Worm (Caenorhabditis elegans): ENCODE results near the gene T28A11.13.

T28A11.13 gene

DNA sequence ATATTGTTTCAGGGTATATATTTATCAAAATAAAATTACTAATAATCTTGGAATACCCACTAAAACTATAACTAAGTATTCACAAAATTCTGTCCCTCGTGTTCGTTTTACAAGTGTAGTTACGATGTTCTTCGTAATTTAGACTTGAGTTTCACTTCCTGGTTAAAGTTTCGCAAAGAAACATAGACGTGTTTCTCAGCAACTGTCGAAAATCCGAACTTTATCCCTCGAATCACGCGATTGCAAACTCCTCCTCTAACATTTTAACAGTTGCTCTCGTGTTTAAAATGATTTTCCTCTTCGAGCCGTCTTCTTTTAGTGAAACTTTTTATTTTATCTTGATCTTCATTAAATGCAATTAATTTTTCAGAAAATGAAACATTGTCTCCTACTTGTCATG, 30.0 kb upstream of the T28A11.13 start, which contains the start of gene T28A11.2 (continued):
- no peak for TF ChIP-seq efl-1 (optimal IDR thresholded peaks at IDR 0.05)
- TF ChIP-seq efl-1 (GFP tag; optimal IDR thresholded peaks at IDR 0.05 in 1 of 2) = peak in 1 of 2 experiments; percentile 53
- no peak for TF ChIP-seq ceh-88 (GFP tag; IDR thresholded peaks at IDR 0.05)
- TF ChIP-seq lin-14 (GFP tag; optimal IDR thresholded peaks at IDR 0.05) = peak; percentile 42
- no peak for TF ChIP-seq jun-1 (tag; optimal IDR thresholded peaks at IDR 0.05)

ce11 chrV:3279138-3279537, 29.1 kb upstream of the T28A11.13 start:
- peak; percentile 35 for TF ChIP-seq nhr-71 (tag; optimal IDR thresholded peaks at IDR 0.05)
- TF ChIP-seq rnt-1 (tag; optimal IDR thresholded peaks at IDR 0.05) = peak; percentile 65
- peak; percentile 53 for TF ChIP-seq lin-14 (GFP tag; optimal IDR thresholded peaks at IDR 0.05)
- no peak; the same call in 1 of the 2 replicates for TF ChIP-seq nhr-19 (GFP tag; conservative IDR thresholded peaks at IDR 0.05)

DNA sequence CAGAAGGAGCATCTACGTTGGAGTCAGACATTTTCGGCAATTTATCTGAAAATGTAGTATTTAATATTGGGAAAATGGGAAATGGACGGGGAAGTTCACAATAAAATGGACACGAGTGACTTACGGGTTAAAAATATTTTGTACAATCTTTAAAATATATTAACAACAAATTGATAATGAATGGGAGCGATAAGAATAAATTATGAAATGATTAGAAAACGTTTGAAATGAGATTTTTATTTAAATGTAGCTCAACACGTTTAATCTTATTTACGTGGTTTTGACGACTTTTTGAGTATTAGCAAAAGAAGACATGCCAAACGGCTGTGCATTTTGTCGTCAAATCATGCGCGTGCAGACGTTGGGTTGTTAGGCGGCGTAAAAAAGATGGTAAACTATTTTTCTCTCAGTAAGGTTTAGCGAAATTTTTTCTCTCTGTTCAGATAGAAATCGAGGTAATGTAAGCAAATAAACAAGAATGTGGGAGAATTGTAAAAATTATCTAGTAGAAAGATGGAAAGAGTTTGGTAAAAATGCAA, 28.1 kb upstream of the T28A11.13 start, which contains the start of gene fbxa-64:
TSS of gene fbxa-64 (minus strand) at position 51 of the 539 bp plus-strand sequence.
- TF ChIP-seq egl-27 (tag; optimal IDR thresholded peaks at IDR 0.05) = no peak
- TF ChIP-seq dpl-1 (GFP tag; optimal IDR thresholded peaks at IDR 0.05) = peak in 2 of 3 experiments; percentile 26 to 53
- no peak for TF ChIP-seq pag-3 (tag; optimal IDR thresholded peaks at IDR 0.05; ENCODE audit: borderline replicate concordance, insufficient read depth)
- peak; percentile 83 for TF ChIP-seq F16B12.6 (tag; optimal IDR thresholded peaks at IDR 0.05)
- TF ChIP-seq ceh-88 (GFP tag; IDR thresholded peaks at IDR 0.05) = no peak
- TF ChIP-seq pax-3 (tag; optimal IDR thresholded peaks at IDR 0.05) = no peak
- no peak for TF ChIP-seq zag-1 (tag; optimal IDR thresholded peaks at IDR 0.05)
- no peak for TF ChIP-seq sup-37 (GFP tag; optimal IDR thresholded peaks at IDR 0.05)
- peak; percentile 27 to 46 for TF ChIP-seq lin-35 (GFP tag; optimal IDR thresholded peaks at IDR 0.05)
- TF ChIP-seq ceh-82 (tag; optimal IDR thresholded peaks at IDR 0.05) = no peak
- TF ChIP-seq nhr-71 (tag; optimal IDR thresholded peaks at IDR 0.05) = peak; percentile 21
- no peak for TF ChIP-seq nhr-237 (tag; optimal IDR thresholded peaks at IDR 0.05)
- TF ChIP-seq nhr-12 (tag; optimal IDR thresholded peaks at IDR 0.05) = no peak
- TF ChIP-seq dsc-1 (tag; optimal IDR thresholded peaks at IDR 0.05) = no peak
- no peak for TF ChIP-seq lin-14 (GFP tag; optimal IDR thresholded peaks at IDR 0.05)
- no peak for TF ChIP-seq unc-130 (tag; optimal IDR thresholded peaks at IDR 0.05)
- TF ChIP-seq snu-23 (GFP tag; optimal IDR thresholded peaks at IDR 0.05) = peak; percentile 44
- no peak for TF ChIP-seq nhr-76 (tag; optimal IDR thresholded peaks at IDR 0.05)
- no peak for TF ChIP-seq Y116A8C.19 (tag; optimal IDR thresholded peaks at IDR 0.05; ENCODE audit: borderline replicate concordance)
- no peak for TF ChIP-seq unc-62 (GFP tag; optimal IDR thresholded peaks at IDR 0.05)
- TF ChIP-seq sox-4 (tag; optimal IDR thresholded peaks at IDR 0.05) = no peak
- no peak for TF ChIP-seq xbp-1 (tag; optimal IDR thresholded peaks at IDR 0.05)
- no peak for TF ChIP-seq mab-9 (GFP tag; IDR thresholded peaks at IDR 0.05)
- peak in 1 of 2 experiments; percentile 2 for TF ChIP-seq lsy-2 (tag; optimal IDR thresholded peaks at IDR 0.05)
- TF ChIP-seq nhr-28 (tag; optimal IDR thresholded peaks at IDR 0.05) = no peak
- TF ChIP-seq C04F5.9 (tag; optimal IDR thresholded peaks at IDR 0.05) = no peak
- TF ChIP-seq isw-1 (GFP tag; IDR thresholded peaks at IDR 0.05) = no peak
- peak; percentile 21 for TF ChIP-seq nhr-47 (tag; optimal IDR thresholded peaks at IDR 0.05)
- no peak for TF ChIP-seq lin-39 (tag; optimal IDR thresholded peaks at IDR 0.05)
- TF ChIP-seq blmp-1 (tag; optimal IDR thresholded peaks at IDR 0.05) = peak; percentile 14
- TF ChIP-seq ets-5 (GFP tag; IDR thresholded peaks at IDR 0.05) = no peak
- no peak for TF ChIP-seq skn-1 (tag; optimal IDR thresholded peaks at IDR 0.05)
- TF ChIP-seq nhr-11 (tag; optimal IDR thresholded peaks at IDR 0.05) = no peak
- peak; percentile 10 for TF ChIP-seq nhr-20 (tag; optimal IDR thresholded peaks at IDR 0.05)
- TF ChIP-seq C34B4.2 (tag; optimal IDR thresholded peaks at IDR 0.05) = no peak
- no peak for TF ChIP-seq pqm-1 (tag; optimal IDR thresholded peaks at IDR 0.05)
- TF ChIP-seq lin-13 (GFP tag; optimal IDR thresholded peaks at IDR 0.05) = no peak
- TF ChIP-seq swsn-7 (tag; optimal IDR thresholded peaks at IDR 0.05) = peak; percentile 7
- TF ChIP-seq efl-1 (optimal IDR thresholded peaks at IDR 0.05) = peak; percentile 24 to 38
- peak; percentile 39 to 94 for TF ChIP-seq efl-1 (GFP tag; optimal IDR thresholded peaks at IDR 0.05 in 1 of 2)
- TF ChIP-seq mep-1 (tag; optimal IDR thresholded peaks at IDR 0.05) = peak; percentile 50
- TF ChIP-seq ceh-90 (tag; optimal IDR thresholded peaks at IDR 0.05) = no peak
- no peak for TF ChIP-seq elt-2 (tag; optimal IDR thresholded peaks at IDR 0.05)
- no peak for TF ChIP-seq tlp-1 (tag; optimal IDR thresholded peaks at IDR 0.05)

Measured in whole organism, L1 larva.